Worm (Caenorhabditis elegans) whole organism, L4/young adult: ENCODE measurements around the gene lap-2.

ENCODE experiments used
- W03F9.2 ChIP-seq: fragments of 150-350 bp; optimal IDR thresholded peaks from 2 replicates; lab custom pipeline; 2014; ENCODE audit warnings: missing biosample characterization, missing genetic modification characterization
- dao-5 ChIP-seq: sonication (generic microtip); optimal IDR thresholded peaks from 2 replicates; lab custom pipeline; 2016; ENCODE audit warnings: missing genotype, missing genetic modification characterization, moderate library complexity, missing compliant biosample characterization
- him-1 ChIP-seq: sonication (generic microtip); optimal IDR thresholded peaks from 2 replicates; lab custom pipeline; 2016; ENCODE audit warnings: missing genotype, missing genetic modification reagents, missing genetic modification characterization, missing compliant biosample characterization

- TF ChIP-seq W03F9.2 (tag; lab: Kevin White, UChicago): no peak
- TF ChIP-seq him-1 (tag; lab: Kevin White, UChicago): no peak
- TF ChIP-seq dao-5: no peak
These were observed 25.3 kb upstream of the lap-2 start for ce11 chrV:13018233-13018632.
